Fruit fly (Drosophila melanogaster): ENCODE measurements around the gene CG18789.

Gene CG18789

DNA sequence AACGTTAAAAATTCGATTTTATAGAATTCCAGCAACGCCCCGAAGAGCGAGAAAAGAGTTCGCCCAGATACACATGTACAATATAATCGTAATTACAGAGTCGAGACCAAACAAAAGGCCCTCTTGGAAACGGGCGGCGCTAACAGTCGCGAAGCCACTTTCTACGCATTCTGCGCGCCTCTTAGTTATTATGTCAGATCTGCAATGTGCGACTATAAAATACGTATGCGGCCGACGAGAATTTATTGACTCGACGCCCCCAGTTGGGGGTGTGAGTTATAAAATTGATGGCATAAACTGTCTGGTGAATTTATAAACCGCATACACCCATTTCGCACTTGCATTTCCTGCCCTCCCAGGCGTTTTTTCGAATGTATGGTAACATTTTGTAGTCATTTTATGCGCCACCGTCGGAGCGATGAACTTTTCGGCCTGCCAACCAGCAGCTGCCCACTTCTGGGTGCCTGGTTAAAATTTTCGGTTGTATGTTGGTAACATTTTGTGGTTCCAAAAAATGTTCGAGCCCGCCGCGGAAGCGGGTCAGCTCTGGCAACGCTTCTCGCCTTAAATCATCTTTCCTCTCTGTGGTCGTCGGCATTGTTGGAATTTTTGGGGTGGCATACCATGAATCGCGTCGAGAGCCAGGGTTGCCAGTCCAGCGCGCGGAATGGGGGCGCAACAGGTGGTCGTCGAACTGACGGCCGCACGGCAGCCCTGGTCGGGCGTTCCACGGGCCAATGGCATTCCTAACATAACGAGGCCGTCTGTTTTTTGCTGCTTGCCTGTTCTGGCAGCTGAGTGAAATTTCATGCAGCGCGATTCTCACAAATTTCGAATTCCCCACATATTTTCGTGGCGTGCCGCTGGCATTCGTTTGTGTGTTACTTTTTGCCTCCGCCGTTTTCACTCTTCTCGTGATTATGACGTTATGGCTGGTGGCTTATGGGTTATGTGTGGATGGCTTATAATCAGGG lies 16.7 kb upstream of the CG18789 start (continued):
- TF ChIP-seq C15 (GFP tag; IDR thresholded peaks at IDR 0.05), result no peak
- no peak for TF ChIP-seq sisA (GFP tag; IDR thresholded peaks at IDR 0.05)
- no peak for TF ChIP-seq gce (GFP tag; IDR thresholded peaks at IDR 0.05)
- peak; percentile 75 for TF ChIP-seq bcd (GFP tag; optimal IDR thresholded peaks at IDR 0.05)
- TF ChIP-seq CG30431 (GFP tag; optimal IDR thresholded peaks at IDR 0.05), result peak; percentile 0
- no peak for TF ChIP-seq bowl (GFP tag; IDR thresholded peaks at IDR 0.05)
- TF ChIP-seq dmrt11E (tag; optimal IDR thresholded peaks at IDR 0.05), result no peak
- peak; percentile 45 for TF ChIP-seq CG17568 (GFP tag; optimal IDR thresholded peaks at IDR 0.05)
- TF ChIP-seq Gug (GFP tag; IDR thresholded peaks at IDR 0.05), result peak; percentile 91
- TF ChIP-seq slbo (GFP tag; IDR thresholded peaks at IDR 0.05), result no peak
- TF ChIP-seq CG13296 (GFP tag; optimal IDR thresholded peaks at IDR 0.05), result peak; percentile 44
- TF ChIP-seq Bteb2 (GFP tag; optimal IDR thresholded peaks at IDR 0.05), result peak; percentile 0
- TF ChIP-seq CG12391 (tag; optimal IDR thresholded peaks at IDR 0.05), result peak; percentile 67
- peak; percentile 52 for TF ChIP-seq fd64A (GFP tag; optimal IDR thresholded peaks at IDR 0.05)
- TF ChIP-seq eve (GFP tag; optimal IDR thresholded peaks at IDR 0.05), result no peak
- peak; percentile 72 for TF ChIP-seq CG15601 (tag; optimal IDR thresholded peaks at IDR 0.05)
- no peak for TF ChIP-seq ap (GFP tag; IDR thresholded peaks at IDR 0.05)
- TF ChIP-seq sima (GFP tag; optimal IDR thresholded peaks at IDR 0.05), result no peak
- no peak for TF ChIP-seq danr (GFP tag; IDR thresholded peaks at IDR 0.05)
- TF ChIP-seq unc-4 (GFP tag; IDR thresholded peaks at IDR 0.05; ENCODE audit: partially characterized antibody), result no peak
- peak; percentile 70 for TF ChIP-seq NC2β (GFP tag; optimal IDR thresholded peaks at IDR 0.05)
- TF ChIP-seq zen2 (GFP tag; IDR thresholded peaks at IDR 0.05; ENCODE audit: partially characterized antibody), result no peak
- TF ChIP-seq CG42726 (GFP tag; IDR thresholded peaks at IDR 0.05; ENCODE audit: partially characterized antibody), result no peak
- TF ChIP-seq Lhr (GFP tag; optimal IDR thresholded peaks at IDR 0.05), result peak; percentile 98
- peak; percentile 74 for TF ChIP-seq ems (GFP tag; optimal IDR thresholded peaks at IDR 0.05)
- TF ChIP-seq Nf-YB (GFP tag; optimal IDR thresholded peaks at IDR 0.05), result peak; percentile 88
- peak; percentile 41 for TF ChIP-seq da (GFP tag; optimal IDR thresholded peaks at IDR 0.05)
- TF ChIP-seq gfzf (GFP tag; optimal IDR thresholded peaks at IDR 0.05), result peak; percentile 15
- TF ChIP-seq CG1529 (GFP tag; optimal IDR thresholded peaks at IDR 0.05), result peak; percentile 42
- TF ChIP-seq CG10565 (GFP tag; optimal IDR thresholded peaks at IDR 0.05), result no peak
- no peak for TF ChIP-seq CG31224 (GFP tag; IDR thresholded peaks at IDR 0.05)
- TF ChIP-seq stc (GFP tag; IDR thresholded peaks at IDR 0.05), result no peak
- TF ChIP-seq repo (GFP tag; optimal IDR thresholded peaks at IDR 0.05), result peak; percentile 77
- peak; percentile 60 for TF ChIP-seq CG12219 (GFP tag; optimal IDR thresholded peaks at IDR 0.05)
- no peak for TF ChIP-seq CkIIα-i1 (GFP tag; IDR thresholded peaks at IDR 0.05)
- peak; percentile 99 for TF ChIP-seq ftz-f1 (GFP tag; optimal IDR thresholded peaks at IDR 0.05)
- TF ChIP-seq Sry-β (GFP tag; optimal IDR thresholded peaks at IDR 0.05), result peak; percentile 19
- no peak for TF ChIP-seq Hr39 (optimal IDR thresholded peaks at IDR 0.05)
- no peak for TF ChIP-seq Dip2 (GFP tag; IDR thresholded peaks at IDR 0.05)
- TF ChIP-seq CHES-1-like (GFP tag; optimal IDR thresholded peaks at IDR 0.05), result peak; percentile 91
- TF ChIP-seq CG11560 (tag; IDR thresholded peaks at IDR 0.05), result no peak
- TF ChIP-seq Hsf (GFP tag; optimal IDR thresholded peaks at IDR 0.05), result peak; percentile 58
- TF ChIP-seq Trl (optimal IDR thresholded peaks at IDR 0.05), result peak in 1 of 2 experiments; percentile 7
- peak; percentile 64 for TF ChIP-seq Trl (GFP tag; optimal IDR thresholded peaks at IDR 0.05)
- TF ChIP-seq pfk (GFP tag; optimal IDR thresholded peaks at IDR 0.05), result peak; percentile 95
- peak; percentile 58 for TF ChIP-seq CG1233 (GFP tag; optimal IDR thresholded peaks at IDR 0.05)
- peak; percentile 26 for TF ChIP-seq CG8281 (tag; optimal IDR thresholded peaks at IDR 0.05)
- TF ChIP-seq B-H2 (GFP tag; optimal IDR thresholded peaks at IDR 0.05), result peak; percentile 74
- no peak for TF ChIP-seq mld (GFP tag; IDR thresholded peaks at IDR 0.05; ENCODE audit: partially characterized antibody)
- TF ChIP-seq H15 (GFP tag; IDR thresholded peaks at IDR 0.05), result no peak
